Fruit fly (Drosophila melanogaster) whole organism, embryonic: ENCODE data around the gene E2f1.

ENCODE experiments used
- ATbp ChIP-seq: fragments of 200-800 bp; sonication (Bioruptor generic); optimal IDR thresholded peaks from 2 replicates; lab custom pipeline; 2017; ENCODE audit warnings: missing biosample characterization, mild to moderate bottlenecking, missing genetic modification characterization, missing genetic modification reagents
- Asciz ChIP-seq: fragments of 200-800 bp; sonication (Bioruptor generic); optimal IDR thresholded peaks from 2 replicates; lab custom pipeline; 2017; ENCODE audit warnings: missing biosample characterization, mild to moderate bottlenecking, missing genetic modification characterization, missing genetic modification reagents
- Blimp-1 ChIP-seq: fragments of 200-800 bp; sonication (Bioruptor generic); optimal IDR thresholded peaks from 3 replicates; lab custom pipeline; 2018; ENCODE audit warnings: missing biosample characterization, missing genetic modification characterization, mild to moderate bottlenecking, moderate library complexity, missing genetic modification reagents
- CG10654 ChIP-seq: fragments of 200-800 bp; sonication (Bioruptor generic); optimal IDR thresholded peaks from 2 replicates; lab custom pipeline; 2016; ENCODE audit warnings: missing biosample characterization, missing genetic modification characterization
- CG11247 ChIP-seq: fragments of 200-800 bp; sonication (Bioruptor generic); IDR thresholded peaks from 2 replicates; pipeline ENCODE4 v1.3.6; 2022; ENCODE audit warnings: missing biosample characterization, missing genetic modification characterization
- CG12155 ChIP-seq: fragments of 200-800 bp; sonication (Bioruptor generic); optimal IDR thresholded peaks from 3 replicates; lab custom pipeline; 2016; ENCODE audit warnings: missing biosample characterization, missing genetic modification characterization
- CG1233 ChIP-seq: fragments of 200-800 bp; sonication (Bioruptor generic); optimal IDR thresholded peaks from 4 replicates; lab custom pipeline; 2018; ENCODE audit warnings: missing biosample characterization, mild to moderate bottlenecking, missing genetic modification characterization
- CG12391 ChIP-seq: fragments of 200-800 bp; sonication (Bioruptor generic); optimal IDR thresholded peaks from 3 replicates; lab custom pipeline; 2018; ENCODE audit warnings: missing biosample characterization, mild to moderate bottlenecking, missing genetic modification characterization, moderate library complexity
- CG12659 ChIP-seq: fragments of 200-800 bp; sonication (Bioruptor generic); optimal IDR thresholded peaks from 3 replicates; lab custom pipeline; 2017; ENCODE audit warnings: mild to moderate bottlenecking, missing biosample characterization, missing genetic modification reagents, missing genetic modification characterization
- CG13424 ChIP-seq: fragments of 200-800 bp; sonication (Bioruptor generic); optimal IDR thresholded peaks from 2 replicates; lab custom pipeline; 2019; ENCODE audit warnings: missing biosample characterization, mild to moderate bottlenecking, missing genetic modification characterization, moderate library complexity
- CG1603 ChIP-seq: fragments of 200-800 bp; sonication (Bioruptor generic); optimal IDR thresholded peaks from 2 replicates; lab custom pipeline; 2019; ENCODE audit warnings: missing biosample characterization, mild to moderate bottlenecking, missing genetic modification characterization, moderate library complexity
- CG17359 ChIP-seq: fragments of 200-800 bp; sonication (Bioruptor generic); optimal IDR thresholded peaks from 3 replicates; lab custom pipeline; 2018; ENCODE audit warnings: missing biosample characterization, mild to moderate bottlenecking, missing genetic modification characterization, moderate library complexity
- CG18764 ChIP-seq: fragments of 200-800 bp; sonication (Bioruptor generic); optimal IDR thresholded peaks from 3 replicates; lab custom pipeline; 2016; ENCODE audit warnings: missing biosample characterization, missing genetic modification characterization
- CG34422 ChIP-seq: fragments of 200-800 bp; sonication (Bioruptor generic); IDR thresholded peaks from 3 replicates; pipeline ENCODE4 v1.3.6; 2022; ENCODE audit warnings: missing biosample characterization, missing genetic modification characterization
- CG4730 ChIP-seq: fragments of 200-800 bp; sonication (Bioruptor generic); IDR thresholded peaks from 2 replicates; pipeline ENCODE4 v1.3.6; 2022; ENCODE audit warnings: missing biosample characterization, missing genetic modification characterization
- CG6654 ChIP-seq: fragments of 200-800 bp; sonication (Bioruptor generic); optimal IDR thresholded peaks from 2 replicates; lab custom pipeline; 2017; ENCODE audit warnings: missing biosample characterization, mild to moderate bottlenecking, missing genetic modification characterization
- CG7786 ChIP-seq: fragments of 200-800 bp; sonication (Bioruptor generic); optimal IDR thresholded peaks from 2 replicates; lab custom pipeline; 2016; ENCODE audit warnings: missing biosample characterization, missing genetic modification characterization
- CG7928 ChIP-seq: fragments of 200-800 bp; sonication (Bioruptor generic); optimal IDR thresholded peaks from 2 replicates; lab custom pipeline; 2017; ENCODE audit warnings: missing biosample characterization, mild to moderate bottlenecking, missing genetic modification characterization
- CG8388 ChIP-seq: fragments of 200-800 bp; sonication (Bioruptor generic); optimal IDR thresholded peaks from 2 replicates; lab custom pipeline; 2019; ENCODE audit warnings: missing biosample characterization, mild to moderate bottlenecking, missing genetic modification characterization, moderate library complexity
- CG8924 ChIP-seq: fragments of 200-800 bp; optimal IDR thresholded peaks from 3 replicates; lab custom pipeline; 2019; ENCODE audit warnings: missing biosample characterization, mild to moderate bottlenecking, missing genetic modification characterization, moderate library complexity
- CG9609 ChIP-seq: fragments of 200-800 bp; sonication (Bioruptor generic); optimal IDR thresholded peaks from 3 replicates; lab custom pipeline; 2016; ENCODE audit warnings: missing biosample characterization, missing genetic modification characterization
- CrebB ChIP-seq: fragments of 200-800 bp; sonication (Bioruptor generic); optimal IDR thresholded peaks from 3 replicates; lab custom pipeline; 2018; ENCODE audit warnings: missing biosample characterization, mild to moderate bottlenecking, missing genetic modification characterization
- Ets65A ChIP-seq: fragments of 200-800 bp; sonication (Bioruptor generic); peaks from one replicate; lab custom pipeline; 2016; ENCODE audit warnings: missing biosample characterization, missing genetic modification characterization
- Hmr ChIP-seq: fragments of 200-800 bp; sonication (Bioruptor generic); optimal IDR thresholded peaks from 3 replicates; lab custom pipeline; 2017; ENCODE audit warnings: mild to moderate bottlenecking, missing biosample characterization, missing genetic modification reagents, missing genetic modification characterization
- Med ChIP-seq: fragments of 200-800 bp; sonication (Bioruptor generic); peaks from one replicate; lab custom pipeline; 2016; ENCODE audit warnings: missing biosample characterization, missing genetic modification characterization, mild to moderate bottlenecking, inconsistent platforms, moderate library complexity
- Mrtf ChIP-seq: fragments of 200-800 bp; sonication (Bioruptor generic); IDR thresholded peaks from 3 replicates; pipeline ENCODE4 v1.3.6; 2022; ENCODE audit warnings: missing biosample characterization, missing genetic modification characterization
- PHDP ChIP-seq: fragments of 200-800 bp; sonication (Bioruptor generic); optimal IDR thresholded peaks from 3 replicates; lab custom pipeline; 2018; ENCODE audit warnings: missing biosample characterization, mild to moderate bottlenecking, missing genetic modification characterization, moderate library complexity
- Sox100B ChIP-seq: fragments of 200-800 bp; sonication (Bioruptor generic); optimal IDR thresholded peaks from 3 replicates; lab custom pipeline; 2018; ENCODE audit warnings: missing biosample characterization, mild to moderate bottlenecking, missing genetic modification characterization
- Sox102F ChIP-seq: fragments of 200-800 bp; sonication (Bioruptor generic); optimal IDR thresholded peaks from 2 replicates; lab custom pipeline; 2018; ENCODE audit warnings: missing biosample characterization, mild to moderate bottlenecking, missing genetic modification characterization, moderate library complexity
- Ssrp ChIP-seq: fragments of 200-800 bp; sonication (Bioruptor generic); optimal IDR thresholded peaks from 2 replicates; lab custom pipeline; 2018; ENCODE audit warnings: missing biosample characterization, mild to moderate bottlenecking, missing genetic modification characterization, moderate library complexity
- bcd ChIP-seq: fragments of 200-800 bp; sonication (Bioruptor generic); optimal IDR thresholded peaks from 2 replicates; lab custom pipeline; 2017; ENCODE audit warnings: missing biosample characterization, mild to moderate bottlenecking, missing genetic modification characterization
- br ChIP-seq: fragments of >200 bp; optimal IDR thresholded peaks from 2 replicates; lab custom pipeline; 2017
- bsh ChIP-seq, 2 experiments: fragments of 200-800 bp; sonication (Bioruptor generic); optimal IDR thresholded peaks; 2 replicates each; lab custom pipeline; 2017 to 2018; ENCODE audit warnings: mild to moderate bottlenecking in 2 of 2, missing biosample characterization in 2 of 2, missing genetic modification characterization in 2 of 2, moderate library complexity in 1 of 2
- dm ChIP-seq: fragments of 200-800 bp; sonication (Bioruptor generic); optimal IDR thresholded peaks from 3 replicates; lab custom pipeline; 2016; ENCODE audit warnings: missing biosample characterization, missing genetic modification characterization
- dpn ChIP-seq, 2 experiments: fragments of 200-800 bp; sonication (Bioruptor generic); optimal IDR thresholded peaks; 3 replicates each; lab custom pipeline; 2016; ENCODE audit warnings: missing biosample characterization in 2 of 2, missing genetic modification characterization in 2 of 2
- eve ChIP-seq, 2 experiments: fragments of >200 bp; optimal IDR thresholded peaks; 2 replicates each; lab custom pipeline; 2017; ENCODE audit warnings: missing biosample characterization in 2 of 2, missing genetic modification characterization in 2 of 2
- fd102C ChIP-seq: fragments of 200-800 bp; sonication (Bioruptor generic); optimal IDR thresholded peaks from 2 replicates; lab custom pipeline; 2018; ENCODE audit warnings: missing biosample characterization, mild to moderate bottlenecking, missing genetic modification characterization, moderate library complexity
- fd96Cb ChIP-seq: fragments of 200-800 bp; sonication (Bioruptor generic); optimal IDR thresholded peaks from 2 replicates; lab custom pipeline; 2018; ENCODE audit warnings: missing biosample characterization, mild to moderate bottlenecking, missing genetic modification characterization, moderate library complexity
- ind ChIP-seq: fragments of 200-800 bp; sonication (Bioruptor generic); optimal IDR thresholded peaks from 3 replicates; lab custom pipeline; 2016; ENCODE audit warnings: missing biosample characterization, missing genetic modification characterization
- lab ChIP-seq: fragments of 200-800 bp; sonication (Bioruptor generic); optimal IDR thresholded peaks from 3 replicates; lab custom pipeline; 2017; ENCODE audit warnings: missing biosample characterization, missing genetic modification characterization, mild to moderate bottlenecking, moderate library complexity, missing genetic modification reagents
- onecut ChIP-seq: fragments of 200-800 bp; sonication (Bioruptor generic); IDR thresholded peaks from 2 replicates; pipeline ENCODE4 v1.3.6; 2022; ENCODE audit warnings: missing biosample characterization, missing genetic modification characterization
- prd ChIP-seq, 3 experiments: fragments of >200 bp in 2 of 3; fragments of 200-800 bp in 1 of 3; sonication (Bioruptor generic) in 1 of 3; optimal IDR thresholded peaks in 2 of 3; IDR thresholded peaks in 1 of 3; 2 replicates in 2 of 3; 3 replicates in 1 of 3; pipeline versions ENCODE4 v1.3.6 to Lab custom; 2017 to 2022; ENCODE audit warnings: missing biosample characterization in 1 of 3, missing genetic modification characterization in 1 of 3
- psq ChIP-seq: fragments of 200-800 bp; sonication (Bioruptor generic); optimal IDR thresholded peaks from 2 replicates; lab custom pipeline; 2017; ENCODE audit warnings: missing biosample characterization, missing genetic modification characterization
- row ChIP-seq: fragments of 200-800 bp; sonication (Bioruptor generic); IDR thresholded peaks from 3 replicates; pipeline ENCODE4 v1.3.6; 2022; ENCODE audit warnings: missing biosample characterization, missing genetic modification characterization
- salm ChIP-seq: fragments of 200-800 bp; sonication (Bioruptor generic); optimal IDR thresholded peaks from 2 replicates; lab custom pipeline; 2018; ENCODE audit warnings: missing biosample characterization, mild to moderate bottlenecking, missing genetic modification characterization
- schlank ChIP-seq: fragments of 200-800 bp; sonication (Bioruptor generic); optimal IDR thresholded peaks from 2 replicates; lab custom pipeline; 2018; ENCODE audit warnings: missing biosample characterization, mild to moderate bottlenecking, missing genetic modification characterization
- so ChIP-seq: fragments of 200-800 bp; sonication (Bioruptor generic); IDR thresholded peaks from 3 replicates; pipeline ENCODE4 v1.3.6; 2022; ENCODE audit warnings: missing biosample characterization, missing genetic modification characterization
- sr ChIP-seq: fragments of 200-800 bp; sonication (Bioruptor generic); IDR thresholded peaks from 3 replicates; pipeline ENCODE4 v1.3.6; 2022; ENCODE audit warnings: missing biosample characterization, missing genetic modification characterization
- stc ChIP-seq: fragments of 200-800 bp; sonication (Bioruptor generic); IDR thresholded peaks from 2 replicates; pipeline ENCODE4 v1.3.6; 2022; ENCODE audit warnings: missing biosample characterization, missing genetic modification characterization
- sug ChIP-seq: fragments of 200-800 bp; optimal IDR thresholded peaks from 2 replicates; lab custom pipeline; 2019; ENCODE audit warnings: missing biosample characterization, mild to moderate bottlenecking, missing genetic modification characterization, moderate library complexity

The E2f1 gene

dm6 chr3R:21698895-21699300 lies 38.2 kb upstream of the E2f1 start (continued):
- TF ChIP-seq CG1233 (GFP tag; lab: Kevin White, UChicago) (peak; percentile 11), Sox102F (GFP tag; lab: Kevin White, UChicago) (peak; percentile 75), CG12155 (no peak), br (lab: Kevin White, UChicago) (no peak), dpn (GFP tag; optimal IDR thresholded peaks at IDR 0.05; lab: Kevin White, UChicago) (peak in 1 of 2 experiments; percentile 16), CG1603 (peak; percentile 10), CG12391 (tag; lab: Kevin White, UChicago) (peak; percentile 40), eve (GFP tag; optimal IDR thresholded peaks at IDR 0.05; lab: Kevin White, UChicago) (peak in 1 of 2 experiments; percentile 50), CG7786 (no peak), CG11247 (GFP tag; lab: Robert Waterston, UW) (no peak), CG8388 (GFP tag; lab: Kevin White, UChicago) (peak; percentile 52), Asciz (GFP tag; lab: Kevin White, UChicago) (peak; percentile 42), stc (peak; percentile 41; the same call in 1 of the 2 replicates), PHDP (peak; percentile 37), Mrtf (GFP tag; lab: Robert Waterston, UW) (no peak), sr (no peak), Ssrp (tag; lab: Kevin White, UChicago) (peak; percentile 17), CG8924 (tag; lab: Kevin White, UChicago) (peak; percentile 24), sug (tag; lab: Kevin White, UChicago) (no peak), ind (peak; percentile 9), prd (optimal IDR thresholded peaks at IDR 0.05; lab: Kevin White, UChicago) (no peak), prd (GFP tag; IDR thresholded peaks at IDR 0.05; lab: Robert Waterston, UW) (peak; percentile 25; the same call in 1 of the 3 replicates), CG4730 (GFP tag; lab: Robert Waterston, UW) (no peak), CG9609 (GFP tag; lab: Kevin White, UChicago) (no peak), onecut (GFP tag; lab: Robert Waterston, UW) (no peak), fd102C (GFP tag; lab: Kevin White, UChicago) (no peak), Med (GFP tag; lab: Kevin White, UChicago) (peak; percentile 71), CG10654 (no peak), dm (GFP tag; lab: Kevin White, UChicago) (no peak), psq (GFP tag; lab: Kevin White, UChicago) (no peak), ATbp (GFP tag; lab: Kevin White, UChicago) (peak; percentile 28), fd96Cb (peak; percentile 32), CG18764 (no peak), CG13424 (tag; lab: Kevin White, UChicago) (peak; percentile 48), lab (GFP tag; lab: Kevin White, UChicago) (peak; percentile 29), Blimp-1 (GFP tag; lab: Kevin White, UChicago) (peak; percentile 19), CG7928 (GFP tag; lab: Kevin White, UChicago) (no peak), CG17359 (tag; lab: Kevin White, UChicago) (peak; percentile 58), CrebB (no peak), row (GFP tag; lab: Robert Waterston, UW) (peak; percentile 34; the same call in 2 of the 3 replicates), CG12659 (peak; percentile 33), salm (tag; lab: Kevin White, UChicago) (peak; percentile 23), schlank (tag; lab: Kevin White, UChicago) (no peak), so (no peak), bsh (GFP tag; optimal IDR thresholded peaks at IDR 0.05; lab: Kevin White, UChicago) (peak; percentile 26 to 58), Hmr (peak; percentile 14), CG6654 (GFP tag; lab: Kevin White, UChicago) (peak; percentile 10), Sox100B (GFP tag; lab: Kevin White, UChicago) (peak; percentile 57), CG34422 (GFP tag; lab: Robert Waterston, UW) (no peak), bcd (peak; percentile 15), Ets65A (GFP tag; lab: Kevin White, UChicago) (no peak)
